Worm (Caenorhabditis elegans) whole organism, midembryonic: ENCODE results near the gene F56H9.8.

Source experiments
- T22C8.4 ChIP-seq: fragments of 200-800 bp; sonication (Bioruptor generic); IDR thresholded peaks from 2 replicates; pipeline ENCODE4 v1.3.6; 2022; ENCODE audit warnings: missing genetic modification characterization, missing compliant biosample characterization
- cog-1 ChIP-seq: sonication (generic microtip); optimal IDR thresholded peaks from 2 replicates; lab custom pipeline; 2016; ENCODE audit warnings: missing genetic modification characterization, missing compliant biosample characterization
- flt-1 ChIP-seq: fragments of 200-800 bp; sonication (Bioruptor generic); IDR thresholded peaks from 2 replicates; pipeline ENCODE4 v1.3.6; 2022; ENCODE audit warnings: missing genetic modification characterization, missing compliant biosample characterization
- klf-2 ChIP-seq: fragments of 200-800 bp; sonication (Bioruptor generic); conservative IDR thresholded peaks from 2 replicates; pipeline ENCODE4 v1.3.6; 2022; ENCODE audit warnings: missing genetic modification reagents, missing genetic modification characterization, missing compliant biosample characterization
- med-1 ChIP-seq: sonication (generic microtip); optimal IDR thresholded peaks from 2 replicates; lab custom pipeline; 2017; ENCODE audit warnings: missing genetic modification characterization, mild to moderate bottlenecking, missing compliant biosample characterization, antibody characterized with exemption, missing genetic modification reagents; ENCODE audit not compliant: insufficient read depth
- ref-1 ChIP-seq: fragments of 200-800 bp; sonication (Bioruptor generic); conservative IDR thresholded peaks from 2 replicates; pipeline ENCODE4 v1.3.6; 2022; ENCODE audit warnings: missing genetic modification reagents, missing genetic modification characterization, missing compliant biosample characterization
- tab-1 ChIP-seq: fragments of 200-800 bp; sonication (Bioruptor generic); IDR thresholded peaks from 2 replicates; pipeline ENCODE4 v1.3.6; 2022; ENCODE audit warnings: missing genetic modification characterization, missing compliant biosample characterization
- ztf-29 ChIP-seq: fragments of 200-800 bp; sonication (Bioruptor generic); IDR thresholded peaks from 2 replicates; pipeline ENCODE4 v1.3.6; 2022; ENCODE audit warnings: missing genetic modification reagents, missing genetic modification characterization, missing compliant biosample characterization

- TF ChIP-seq med-1, result no peak
- no peak for TF ChIP-seq flt-1 (GFP tag; lab: Robert Waterston, UW)
- TF ChIP-seq ztf-29 (GFP tag; lab: Robert Waterston, UW), result no peak
- no peak for TF ChIP-seq ref-1 (GFP tag; lab: Robert Waterston, UW)
- no peak for TF ChIP-seq cog-1 (tag; lab: Kevin White, UChicago)
- no peak for TF ChIP-seq T22C8.4 (GFP tag; lab: Robert Waterston, UW)
- no peak for TF ChIP-seq tab-1
- no peak for TF ChIP-seq klf-2
Observed at ce11 chrV:12679292-12679691, 34.7 kb downstream of the F56H9.8 start.
